Fruit fly (Drosophila melanogaster): ENCODE measurements around the gene CG10561.

dm6 chr2L:19111137-19111536, 3.1 kb upstream of the CG10561 start:
- no peak for TF ChIP-seq CG1620 (GFP tag; optimal IDR thresholded peaks at IDR 0.05)
- no peak for TF ChIP-seq CG7045 (GFP tag; optimal IDR thresholded peaks at IDR 0.05)
- no peak for TF ChIP-seq CG12768 (GFP tag; optimal IDR thresholded peaks at IDR 0.05)
- TF ChIP-seq kay (GFP tag; ENCODE audit: borderline replicate concordance), result no peak
- TF ChIP-seq CG33017 (tag; optimal IDR thresholded peaks at IDR 0.05), result no peak
- no peak for TF ChIP-seq CG7101 (tag; optimal IDR thresholded peaks at IDR 0.05)
- no peak for TF ChIP-seq bab1 (GFP tag; optimal IDR thresholded peaks at IDR 0.05)
